Worm (Caenorhabditis elegans) whole organism, late embryonic: Measurements from ENCODE around the gene F46F3.3.
A peak's percentile ranks its signal among the peaks of the same experiment; 100 is the strongest.

Source experiments
- C38D4.7 ChIP-seq: fragments of 200-800 bp; sonication (Bioruptor generic); optimal IDR thresholded peaks from 2 replicates; lab custom pipeline; 2018; ENCODE audit warnings: mild to moderate bottlenecking, missing genetic modification characterization, moderate library complexity, missing compliant biosample characterization
- K09A11.1 ChIP-seq: sonication (generic microtip); optimal IDR thresholded peaks from 2 replicates; lab custom pipeline; 2017; ENCODE audit warnings: antibody characterized with exemption, mild to moderate bottlenecking, missing genetic modification characterization, missing compliant biosample characterization; ENCODE audit not compliant: insufficient read depth
- ama-1 ChIP-seq: fragments of 150-350 bp; optimal IDR thresholded peaks from 2 replicates; lab custom pipeline; 2014
- ceh-14 ChIP-seq: sonication (generic microtip); optimal IDR thresholded peaks from 2 replicates; lab custom pipeline; 2016; ENCODE audit warnings: missing genotype, missing genetic modification characterization, missing compliant biosample characterization
- ceh-31 ChIP-seq: sonication (generic microtip); optimal IDR thresholded peaks from 2 replicates; lab custom pipeline; 2016; ENCODE audit warnings: missing genetic modification characterization, missing compliant biosample characterization
- ceh-34 ChIP-seq: sonication (generic microtip); optimal IDR thresholded peaks from 2 replicates; lab custom pipeline; 2016; ENCODE audit warnings: mild to moderate bottlenecking, missing genetic modification characterization, missing compliant biosample characterization
- ceh-48 ChIP-seq: sonication (generic microtip); optimal IDR thresholded peaks from 2 replicates; lab custom pipeline; 2016; ENCODE audit warnings: missing genetic modification characterization, inconsistent platforms, missing compliant biosample characterization
- dmd-4 ChIP-seq: sonication (generic microtip); optimal IDR thresholded peaks from 2 replicates; lab custom pipeline; 2016; ENCODE audit warnings: borderline replicate concordance, missing genetic modification characterization, missing compliant biosample characterization
- dve-1 ChIP-seq: sonication (generic microtip); optimal IDR thresholded peaks from 2 replicates; lab custom pipeline; 2017; ENCODE audit warnings: antibody characterized with exemption, mild to moderate bottlenecking, missing genetic modification characterization, missing compliant biosample characterization
- elt-2 ChIP-seq: sonication (generic microtip); optimal IDR thresholded peaks from 2 replicates; lab custom pipeline; 2016; ENCODE audit warnings: missing genetic modification reagents, missing genetic modification characterization, missing compliant biosample characterization
- elt-4 ChIP-seq: sonication (generic microtip); optimal IDR thresholded peaks from 2 replicates; lab custom pipeline; 2016; ENCODE audit warnings: missing genetic modification characterization, missing compliant biosample characterization
- ets-4 ChIP-seq: sonication (generic microtip); optimal IDR thresholded peaks from 2 replicates; lab custom pipeline; 2016; ENCODE audit warnings: missing genetic modification characterization, missing compliant biosample characterization
- fkh-10 ChIP-seq: fragments of 150-350 bp; optimal IDR thresholded peaks from 2 replicates; lab custom pipeline; 2014; ENCODE audit warnings: missing biosample characterization, missing genetic modification reagents, missing genetic modification characterization
- gmeb-2 ChIP-seq: sonication (generic microtip); optimal IDR thresholded peaks from 2 replicates; lab custom pipeline; 2016; ENCODE audit warnings: missing genetic modification characterization, inconsistent platforms, missing compliant biosample characterization
- hlh-15 ChIP-seq: sonication (generic microtip); optimal IDR thresholded peaks from 2 replicates; lab custom pipeline; 2016; ENCODE audit warnings: missing genetic modification characterization, missing compliant biosample characterization
- hlh-30 ChIP-seq: sonication (generic microtip); optimal IDR thresholded peaks from 2 replicates; lab custom pipeline; 2017; ENCODE audit warnings: antibody characterized with exemption, missing genetic modification characterization, missing compliant biosample characterization; ENCODE audit not compliant: insufficient read depth
- lin-11 ChIP-seq: fragments of 200-800 bp; sonication (Bioruptor generic); optimal IDR thresholded peaks from 2 replicates; lab custom pipeline; 2018; ENCODE audit warnings: mild to moderate bottlenecking, missing genetic modification characterization, missing compliant biosample characterization
- mec-3 ChIP-seq: sonication (generic microtip); optimal IDR thresholded peaks from 2 replicates; lab custom pipeline; 2016; ENCODE audit warnings: borderline replicate concordance, missing genetic modification characterization, missing compliant biosample characterization
- nfya-1 ChIP-seq: sonication (generic microtip); optimal IDR thresholded peaks from 2 replicates; lab custom pipeline; 2017; ENCODE audit warnings: missing genetic modification characterization, mild to moderate bottlenecking, missing compliant biosample characterization, antibody characterized with exemption, moderate library complexity
- nhr-11 ChIP-seq: fragments of 150-350 bp; optimal IDR thresholded peaks from 2 replicates; lab custom pipeline; 2014; ENCODE audit warnings: missing biosample characterization, missing genetic modification characterization
- nhr-232 ChIP-seq: sonication (generic microtip); optimal IDR thresholded peaks from 2 replicates; lab custom pipeline; 2016; ENCODE audit warnings: missing genetic modification characterization, missing compliant biosample characterization
- npax-4 ChIP-seq: sonication (generic microtip); optimal IDR thresholded peaks from 2 replicates; lab custom pipeline; 2016; ENCODE audit warnings: missing genetic modification characterization, missing compliant biosample characterization
- pag-3 ChIP-seq: sonication (generic microtip); optimal IDR thresholded peaks from 2 replicates; lab custom pipeline; 2016; ENCODE audit warnings: missing compliant biosample characterization, missing genetic modification characterization, borderline replicate concordance
- pha-2 ChIP-seq: sonication (generic microtip); optimal IDR thresholded peaks from 2 replicates; lab custom pipeline; 2017; ENCODE audit warnings: mild to moderate bottlenecking, missing genetic modification characterization, missing compliant biosample characterization
- pha-4 ChIP-seq: fragments of 150-350 bp; optimal IDR thresholded peaks from 2 replicates; lab custom pipeline; 2018; ENCODE audit warnings: missing biosample characterization, missing genetic modification reagents, missing genetic modification characterization
- pqm-1 ChIP-seq: sonication (generic microtip); optimal IDR thresholded peaks from 2 replicates; lab custom pipeline; 2016; ENCODE audit warnings: missing genetic modification characterization, missing compliant biosample characterization
- pros-1 ChIP-seq: fragments of 150-350 bp; optimal IDR thresholded peaks from 2 replicates; lab custom pipeline; 2014; ENCODE audit warnings: missing biosample characterization, missing genetic modification reagents, missing genetic modification characterization
- rnt-1 ChIP-seq: sonication (generic microtip); optimal IDR thresholded peaks from 2 replicates; lab custom pipeline; 2016; ENCODE audit warnings: missing genetic modification characterization, missing compliant biosample characterization
- sox-2 ChIP-seq: fragments of 200-800 bp; sonication (Bioruptor generic); IDR thresholded peaks from 2 replicates; pipeline ENCODE4 v1.3.6; 2022; ENCODE audit warnings: missing genetic modification reagents, missing genetic modification characterization, missing compliant biosample characterization
- sox-4 ChIP-seq: sonication (generic microtip); optimal IDR thresholded peaks from 2 replicates; lab custom pipeline; 2017; ENCODE audit warnings: mild to moderate bottlenecking, missing genetic modification characterization, inconsistent platforms, missing compliant biosample characterization
- tbx-2 ChIP-seq: sonication (generic microtip); optimal IDR thresholded peaks from 2 replicates; lab custom pipeline; 2016; ENCODE audit warnings: missing genetic modification characterization, missing compliant biosample characterization
- ttx-3 ChIP-seq: sonication (generic microtip); optimal IDR thresholded peaks from 2 replicates; lab custom pipeline; 2016; ENCODE audit warnings: missing genetic modification reagents, missing genetic modification characterization, missing compliant biosample characterization
- unc-55 ChIP-seq: sonication (generic microtip); optimal IDR thresholded peaks from 2 replicates; lab custom pipeline; 2017; ENCODE audit warnings: missing biosample characterization, missing genetic modification reagents, missing genetic modification characterization
- unc-86 ChIP-seq: sonication (generic microtip); optimal IDR thresholded peaks from 2 replicates; lab custom pipeline; 2016; ENCODE audit warnings: missing genetic modification characterization, missing compliant biosample characterization
- zip-5 ChIP-seq: sonication (generic microtip); optimal IDR thresholded peaks from 2 replicates; lab custom pipeline; 2016; ENCODE audit warnings: missing genetic modification characterization, missing compliant biosample characterization
- ztf-16 ChIP-seq: sonication (generic microtip); optimal IDR thresholded peaks from 2 replicates; lab custom pipeline; 2017; ENCODE audit warnings: missing genetic modification characterization, missing compliant biosample characterization

Gene F46F3.3

ce11 chrV:11624954-11625353 is 42.3 kb upstream of the F46F3.3 start:
- TF ChIP-seq zip-5 (tag; lab: Kevin White, UChicago) (no peak), pha-4 (tag; lab: Kevin White, UChicago) (no peak), nhr-232 (tag; lab: Kevin White, UChicago) (no peak), fkh-10 (GFP tag; lab: Kevin White, UChicago) (no peak), K09A11.1 (no peak), sox-4 (tag; lab: Kevin White, UChicago) (no peak), pag-3 (tag; lab: Kevin White, UChicago) (no peak), hlh-15 (tag; lab: Kevin White, UChicago) (no peak), ttx-3 (tag; lab: Kevin White, UChicago) (no peak), ceh-48 (tag; lab: Kevin White, UChicago) (no peak), sox-2 (no peak), ets-4 (tag; lab: Kevin White, UChicago) (no peak), mec-3 (no peak)

- no peak for TF ChIP-seq zip-5 (tag; lab: Kevin White, UChicago)
- TF ChIP-seq ama-1, result no peak
- TF ChIP-seq pqm-1 (tag; lab: Kevin White, UChicago), result no peak
- TF ChIP-seq unc-55 (GFP tag; lab: Kevin White, UChicago), result no peak
- no peak for TF ChIP-seq npax-4 (tag; lab: Kevin White, UChicago)
- TF ChIP-seq nfya-1 (tag; lab: Kevin White, UChicago), result no peak
- no peak for TF ChIP-seq ceh-31 (tag; lab: Kevin White, UChicago)
- TF ChIP-seq rnt-1 (tag; lab: Kevin White, UChicago), result no peak
- no peak for TF ChIP-seq C38D4.7 (GFP tag; lab: Kevin White, UChicago)
- TF ChIP-seq ceh-34 (tag; lab: Kevin White, UChicago), result no peak
- no peak for TF ChIP-seq K09A11.1
- no peak for TF ChIP-seq ztf-16 (tag; lab: Kevin White, UChicago)
- no peak for TF ChIP-seq unc-86 (tag; lab: Kevin White, UChicago)
- no peak for TF ChIP-seq pha-4 (tag; lab: Kevin White, UChicago)
- no peak for TF ChIP-seq lin-11 (tag; lab: Kevin White, UChicago)
- TF ChIP-seq elt-4 (tag; lab: Kevin White, UChicago), result no peak
- no peak for TF ChIP-seq dmd-4 (tag; lab: Kevin White, UChicago)
Measured at ce11 chrV:11627837-11628236, 39.4 kb upstream of the F46F3.3 start.

ce11 chrV:11629222-11630026 is 37.9 kb upstream of the F46F3.3 start, which contains the start of gene F35B12.10:
F35B12.10 (minus strand) TSS chrV:11629272.
- TF ChIP-seq elt-2 (tag; lab: Kevin White, UChicago), result peak; percentile 69
- no peak for TF ChIP-seq sox-2
- TF ChIP-seq, all 69 proteins: peak for 1

ce11 chrV:11631128-11631527 is 36.1 kb upstream of the F46F3.3 start:
- no peak for TF ChIP-seq nhr-11 (tag; lab: Kevin White, UChicago)
- TF ChIP-seq pros-1 (tag; lab: Kevin White, UChicago), result no peak
- no peak for TF ChIP-seq sox-2
- no peak for TF ChIP-seq rnt-1 (tag; lab: Kevin White, UChicago)
- no peak for TF ChIP-seq pha-2
- no peak for TF ChIP-seq unc-55 (GFP tag; lab: Kevin White, UChicago)
- TF ChIP-seq ceh-14 (tag; lab: Kevin White, UChicago), result no peak
- no peak for TF ChIP-seq dve-1 (tag; lab: Kevin White, UChicago)
- TF ChIP-seq gmeb-2 (tag; lab: Kevin White, UChicago), result no peak
- TF ChIP-seq tbx-2, result no peak
- TF ChIP-seq ceh-34 (tag; lab: Kevin White, UChicago), result no peak
- no peak for TF ChIP-seq hlh-30 (tag; lab: Kevin White, UChicago)
